Fruit fly (Drosophila melanogaster) whole organism, embryonic: ENCODE results near the gene axo.

Experiments used
- Awh ChIP-seq: fragments of 200-800 bp; sonication (Bioruptor generic); IDR thresholded peaks from 2 replicates; pipeline ENCODE4, ENCODE4 v1.3.6; 2022; ENCODE audit warnings: missing biosample characterization, missing genetic modification characterization
- Bdp1 ChIP-seq: fragments of 200-800 bp; sonication (Bioruptor generic); optimal IDR thresholded peaks from 3 replicates; lab custom pipeline; 2016; ENCODE audit warnings: missing biosample characterization, missing genetic modification characterization
- C15 ChIP-seq: fragments of 200-800 bp; sonication (Bioruptor generic); IDR thresholded peaks from 3 replicates; pipeline ENCODE4 v1.3.6; 2022; ENCODE audit warnings: missing biosample characterization, missing genetic modification characterization
- CG10321 ChIP-seq: fragments of 200-800 bp; sonication (Bioruptor generic); IDR thresholded peaks from 2 replicates; pipeline ENCODE4 v1.3.6; 2022; ENCODE audit warnings: missing biosample characterization, missing genetic modification characterization
- CG10654 ChIP-seq: fragments of 200-800 bp; sonication (Bioruptor generic); optimal IDR thresholded peaks from 2 replicates; lab custom pipeline; 2016; ENCODE audit warnings: missing biosample characterization, missing genetic modification characterization
- CG10959 ChIP-seq: fragments of 200-800 bp; sonication (Bioruptor generic); IDR thresholded peaks from 2 replicates; pipeline ENCODE4 v1.3.6; 2022; ENCODE audit warnings: missing biosample characterization, missing genetic modification characterization
- CG11247 ChIP-seq: fragments of 200-800 bp; sonication (Bioruptor generic); IDR thresholded peaks from 2 replicates; pipeline ENCODE4 v1.3.6; 2022; ENCODE audit warnings: missing biosample characterization, missing genetic modification characterization
- CG12391 ChIP-seq: fragments of 200-800 bp; sonication (Bioruptor generic); optimal IDR thresholded peaks from 3 replicates; lab custom pipeline; 2018; ENCODE audit warnings: missing biosample characterization, mild to moderate bottlenecking, missing genetic modification characterization, moderate library complexity
- CG13424 ChIP-seq: fragments of 200-800 bp; sonication (Bioruptor generic); optimal IDR thresholded peaks from 2 replicates; lab custom pipeline; 2019; ENCODE audit warnings: missing biosample characterization, mild to moderate bottlenecking, missing genetic modification characterization, moderate library complexity
- CG13624 ChIP-seq: fragments of 200-800 bp; sonication (Bioruptor generic); optimal IDR thresholded peaks from 2 replicates; lab custom pipeline; 2016; ENCODE audit warnings: missing biosample characterization, missing genetic modification characterization
- CG17612 ChIP-seq: fragments of 200-800 bp; sonication (Bioruptor generic); IDR thresholded peaks from 2 replicates; pipeline ENCODE4 v1.3.6; 2022; ENCODE audit warnings: missing biosample characterization, missing genetic modification characterization
- CG1792 ChIP-seq: fragments of 200-800 bp; sonication (Bioruptor generic); optimal IDR thresholded peaks from 2 replicates; lab custom pipeline; 2016; ENCODE audit warnings: missing biosample characterization, missing genetic modification characterization
- CG18599 ChIP-seq: fragments of 200-800 bp; sonication (Bioruptor generic); optimal IDR thresholded peaks from 3 replicates; lab custom pipeline; 2017; ENCODE audit warnings: missing biosample characterization, missing genetic modification characterization, mild to moderate bottlenecking, moderate library complexity, missing genetic modification reagents
- CG42726 ChIP-seq: fragments of 200-800 bp; sonication (Bioruptor generic); IDR thresholded peaks from 2 replicates; pipeline ENCODE4 v1.3.6; 2022; ENCODE audit warnings: missing biosample characterization, missing genetic modification characterization; ENCODE audit not compliant: partially characterized antibody
- CG43689 ChIP-seq: fragments of 200-800 bp; sonication (Bioruptor generic); IDR thresholded peaks from 2 replicates; pipeline ENCODE4 v1.3.6; 2022; ENCODE audit warnings: missing biosample characterization, missing genetic modification characterization
- CG4730 ChIP-seq: fragments of 200-800 bp; sonication (Bioruptor generic); IDR thresholded peaks from 2 replicates; pipeline ENCODE4 v1.3.6; 2022; ENCODE audit warnings: missing biosample characterization, missing genetic modification characterization
- CG5245 ChIP-seq: fragments of 200-800 bp; sonication (Bioruptor generic); optimal IDR thresholded peaks from 3 replicates; lab custom pipeline; 2016; ENCODE audit warnings: missing biosample characterization, missing genetic modification characterization
- CG6272 ChIP-seq: fragments of 200-800 bp; sonication (Bioruptor generic); IDR thresholded peaks from 2 replicates; pipeline ENCODE4 v1.3.6; 2022; ENCODE audit warnings: missing biosample characterization, missing genetic modification characterization
- CG8388 ChIP-seq: fragments of 200-800 bp; sonication (Bioruptor generic); optimal IDR thresholded peaks from 2 replicates; lab custom pipeline; 2019; ENCODE audit warnings: missing biosample characterization, mild to moderate bottlenecking, missing genetic modification characterization, moderate library complexity
- CG9727 ChIP-seq: fragments of 200-800 bp; sonication (Bioruptor generic); optimal IDR thresholded peaks from 3 replicates; lab custom pipeline; 2017; ENCODE audit warnings: missing biosample characterization, mild to moderate bottlenecking, missing genetic modification characterization
- Dip2 ChIP-seq: fragments of 200-800 bp; sonication (Bioruptor generic); IDR thresholded peaks from 2 replicates; pipeline ENCODE4 v1.3.6; 2022; ENCODE audit warnings: missing biosample characterization, missing genetic modification characterization
- Dref ChIP-seq: fragments of 200-800 bp; sonication (Bioruptor generic); IDR thresholded peaks from 2 replicates; pipeline ENCODE4 v1.3.6; 2022; ENCODE audit warnings: missing biosample characterization, missing genetic modification characterization
- Elba2 ChIP-seq: fragments of 200-800 bp; sonication (Bioruptor generic); optimal IDR thresholded peaks from 3 replicates; lab custom pipeline; 2016; ENCODE audit warnings: missing biosample characterization, missing genetic modification characterization
- Fer1 ChIP-seq: fragments of 200-800 bp; sonication (Bioruptor generic); optimal IDR thresholded peaks from 2 replicates; lab custom pipeline; 2017; ENCODE audit warnings: missing biosample characterization, mild to moderate bottlenecking, missing genetic modification characterization
- Fer3 ChIP-seq: fragments of 200-800 bp; sonication (Bioruptor generic); optimal IDR thresholded peaks from 2 replicates; lab custom pipeline; 2018; ENCODE audit warnings: missing biosample characterization, mild to moderate bottlenecking, missing genetic modification characterization, moderate library complexity
- Gsc ChIP-seq: fragments of 200-800 bp; sonication (Bioruptor generic); IDR thresholded peaks from 2 replicates; pipeline ENCODE4 v1.3.6; 2022; ENCODE audit warnings: missing biosample characterization, missing genetic modification characterization
- Myb ChIP-seq: fragments of 200-800 bp; sonication (Bioruptor generic); optimal IDR thresholded peaks from 2 replicates; lab custom pipeline; 2016; ENCODE audit warnings: missing biosample characterization, missing genetic modification characterization
- Oaz ChIP-seq: fragments of 200-800 bp; sonication (Bioruptor generic); IDR thresholded peaks from 2 replicates; pipeline ENCODE4 v1.3.6; 2022; ENCODE audit warnings: missing biosample characterization, missing genetic modification characterization
- Opbp ChIP-seq: fragments of 200-800 bp; sonication (Bioruptor generic); IDR thresholded peaks from 3 replicates; pipeline ENCODE4 v1.3.6; 2022; ENCODE audit warnings: missing biosample characterization, missing genetic modification characterization; ENCODE audit not compliant: partially characterized antibody
- Rfx ChIP-seq: fragments of 200-800 bp; sonication (Bioruptor generic); IDR thresholded peaks from 2 replicates; pipeline ENCODE4 v1.3.6; 2022; ENCODE audit warnings: missing biosample characterization, missing genetic modification characterization
- Rx ChIP-seq: fragments of 200-800 bp; sonication (Bioruptor generic); IDR thresholded peaks from 2 replicates; pipeline ENCODE4 v1.3.6; 2022; ENCODE audit warnings: missing biosample characterization, missing genetic modification characterization
- Side ChIP-seq: fragments of 200-800 bp; sonication (Bioruptor generic); optimal IDR thresholded peaks from 2 replicates; lab custom pipeline; 2016; ENCODE audit warnings: missing biosample characterization, missing genetic modification characterization
- Six4 ChIP-seq: fragments of 200-800 bp; sonication (Bioruptor generic); optimal IDR thresholded peaks from 2 replicates; lab custom pipeline; 2016; ENCODE audit warnings: missing biosample characterization, missing genetic modification characterization
- Xbp1 ChIP-seq: fragments of 200-800 bp; sonication (Bioruptor generic); optimal IDR thresholded peaks from 3 replicates; lab custom pipeline; 2016; ENCODE audit warnings: missing biosample characterization, mild to moderate bottlenecking, missing genetic modification characterization
- Xrp1 ChIP-seq: fragments of 200-800 bp; sonication (Bioruptor generic); IDR thresholded peaks from 2 replicates; pipeline ENCODE4 v1.3.6; 2022; ENCODE audit warnings: missing biosample characterization, missing genetic modification characterization
- abd-A ChIP-seq: fragments of 200-800 bp; sonication (Bioruptor generic); optimal IDR thresholded peaks from 3 replicates; lab custom pipeline; 2019; ENCODE audit warnings: missing biosample characterization, mild to moderate bottlenecking, missing genetic modification characterization, moderate library complexity
- btn ChIP-seq: fragments of 200-800 bp; sonication (Bioruptor generic); optimal IDR thresholded peaks from 2 replicates; lab custom pipeline; 2016; ENCODE audit warnings: missing biosample characterization, missing genetic modification characterization
- chinmo ChIP-seq: fragments of 200-800 bp; sonication (Bioruptor generic); IDR thresholded peaks from 4 replicates; pipeline ENCODE4 v1.3.6; 2022; ENCODE audit warnings: missing biosample characterization, missing genetic modification characterization; ENCODE audit not compliant: partially characterized antibody
- dmrt11E ChIP-seq: fragments of 200-800 bp; sonication (Bioruptor generic); optimal IDR thresholded peaks from 3 replicates; lab custom pipeline; 2018; ENCODE audit warnings: missing biosample characterization, mild to moderate bottlenecking, missing genetic modification characterization, moderate library complexity
- dysf ChIP-seq: fragments of 200-800 bp; sonication (Bioruptor generic); IDR thresholded peaks from 3 replicates; pipeline ENCODE4 v1.3.6; 2022; ENCODE audit warnings: missing biosample characterization, missing genetic modification characterization
- insv ChIP-seq, 2 experiments: fragments of 200-800 bp; sonication (Bioruptor generic); optimal IDR thresholded peaks; 3 replicates each; lab custom pipeline; 2016 to 2018; ENCODE audit warnings: missing biosample characterization in 2 of 2, missing genetic modification characterization in 2 of 2
- kni ChIP-seq: fragments of 200-800 bp; sonication (Bioruptor generic); optimal IDR thresholded peaks from 3 replicates; lab custom pipeline; 2017; ENCODE audit warnings: mild to moderate bottlenecking, missing biosample characterization, missing genetic modification reagents, missing genetic modification characterization
- lbe ChIP-seq: fragments of 200-800 bp; sonication (Bioruptor generic); optimal IDR thresholded peaks from 2 replicates; lab custom pipeline; 2016; ENCODE audit warnings: missing biosample characterization, mild to moderate bottlenecking, missing genetic modification characterization
- nom ChIP-seq: fragments of 200-800 bp; sonication (Bioruptor generic); optimal IDR thresholded peaks from 2 replicates; lab custom pipeline; 2017; ENCODE audit warnings: missing biosample characterization, missing genetic modification characterization, mild to moderate bottlenecking, moderate library complexity, missing genetic modification reagents
- psq ChIP-seq: fragments of 200-800 bp; sonication (Bioruptor generic); optimal IDR thresholded peaks from 2 replicates; lab custom pipeline; 2017; ENCODE audit warnings: missing biosample characterization, missing genetic modification characterization
- sd ChIP-seq: fragments of 200-800 bp; sonication (Bioruptor generic); optimal IDR thresholded peaks from 3 replicates; lab custom pipeline; 2018; ENCODE audit warnings: missing biosample characterization, mild to moderate bottlenecking, missing genetic modification characterization, moderate library complexity
- slou ChIP-seq: fragments of 200-800 bp; sonication (Bioruptor generic); optimal IDR thresholded peaks from 3 replicates; lab custom pipeline; 2016; ENCODE audit warnings: missing biosample characterization, missing genetic modification characterization
- slp2 ChIP-seq: fragments of 200-800 bp; sonication (Bioruptor generic); optimal IDR thresholded peaks from 2 replicates; lab custom pipeline; 2016; ENCODE audit warnings: missing biosample characterization, missing genetic modification characterization
- sqz ChIP-seq: fragments of 200-800 bp; sonication (Bioruptor generic); optimal IDR thresholded peaks from 3 replicates; lab custom pipeline; 2018; ENCODE audit warnings: missing biosample characterization, mild to moderate bottlenecking, missing genetic modification characterization
- sr ChIP-seq: fragments of 200-800 bp; sonication (Bioruptor generic); IDR thresholded peaks from 3 replicates; pipeline ENCODE4 v1.3.6; 2022; ENCODE audit warnings: missing biosample characterization, missing genetic modification characterization
- stc ChIP-seq: fragments of 200-800 bp; sonication (Bioruptor generic); IDR thresholded peaks from 2 replicates; pipeline ENCODE4 v1.3.6; 2022; ENCODE audit warnings: missing biosample characterization, missing genetic modification characterization
- wek ChIP-seq: fragments of 200-800 bp; sonication (Bioruptor generic); optimal IDR thresholded peaks from 3 replicates; lab custom pipeline; 2018; ENCODE audit warnings: missing biosample characterization, mild to moderate bottlenecking, missing genetic modification characterization, moderate library complexity
- zf30C ChIP-seq: fragments of 200-800 bp; sonication (Bioruptor generic); optimal IDR thresholded peaks from 3 replicates; lab custom pipeline; 2018; ENCODE audit warnings: missing biosample characterization, mild to moderate bottlenecking, missing genetic modification characterization

axo gene

dm6 chr3L:4613846-4614247, 73.3 kb downstream of the axo start (continued):
- TF ChIP-seq CG9727 (GFP tag; lab: Kevin White, UChicago) = peak; percentile 62
- TF ChIP-seq CG6272 (GFP tag; lab: Robert Waterston, UW) = no peak
- TF ChIP-seq Elba2 (GFP tag; lab: Kevin White, UChicago) = no peak
- TF ChIP-seq Dip2 (GFP tag; lab: Robert Waterston, UW) = no peak
- no peak for TF ChIP-seq Side (GFP tag; lab: Kevin White, UChicago)
- no peak for TF ChIP-seq Rfx (GFP tag; lab: Robert Waterston, UW)
- no peak for TF ChIP-seq CG13624 (GFP tag; lab: Kevin White, UChicago)
- TF ChIP-seq Dref (GFP tag; lab: Robert Waterston, UW) = no peak
- TF ChIP-seq Gsc (GFP tag; lab: Robert Waterston, UW) = no peak
- TF ChIP-seq sqz (GFP tag; lab: Kevin White, UChicago) = peak; percentile 47
- no peak for TF ChIP-seq btn
- TF ChIP-seq Oaz (GFP tag; lab: Robert Waterston, UW) = no peak
- no peak for TF ChIP-seq Fer1 (GFP tag; lab: Kevin White, UChicago)
- TF ChIP-seq zf30C = peak; percentile 85
- TF ChIP-seq sd (tag; lab: Kevin White, UChicago) = no peak
- TF ChIP-seq Xrp1 (GFP tag; lab: Robert Waterston, UW) = peak; percentile 54; the same call in 1 of the 2 replicates
- TF ChIP-seq C15 = no peak
- TF ChIP-seq stc (GFP tag; lab: Robert Waterston, UW) = no peak
- no peak for TF ChIP-seq Rx (GFP tag; lab: Robert Waterston, UW)
- no peak for TF ChIP-seq lbe (GFP tag; lab: Kevin White, UChicago)
- no peak for TF ChIP-seq Awh (GFP tag; lab: Robert Waterston, UW)
- TF ChIP-seq CG10654 (GFP tag; lab: Kevin White, UChicago) = no peak
- no peak for TF ChIP-seq kni (GFP tag; lab: Kevin White, UChicago)
- TF ChIP-seq Fer3 (tag; lab: Kevin White, UChicago) = no peak
- TF ChIP-seq slp2 (GFP tag; lab: Kevin White, UChicago) = no peak
- TF ChIP-seq Bdp1 (GFP tag; lab: Kevin White, UChicago) = no peak
- no peak for TF ChIP-seq Xbp1
- no peak for TF ChIP-seq sr (GFP tag; lab: Robert Waterston, UW)
- peak; percentile 6 for TF ChIP-seq CG1792
- TF ChIP-seq chinmo (GFP tag; lab: Robert Waterston, UW) = no peak
- peak; percentile 18 for TF ChIP-seq CG12391 (tag; lab: Kevin White, UChicago)
- TF ChIP-seq insv (GFP tag; optimal IDR thresholded peaks at IDR 0.05; lab: Kevin White, UChicago) = no peak
- peak; percentile 64 for TF ChIP-seq dmrt11E (tag; lab: Kevin White, UChicago)
- TF ChIP-seq CG17612 (GFP tag; lab: Robert Waterston, UW) = no peak
- TF ChIP-seq CG10959 = 0 out of 2 replicates have a peak, but pooled peaks have one; percentile 12
- TF ChIP-seq Six4 (GFP tag; lab: Kevin White, UChicago) = peak; percentile 47
- TF ChIP-seq CG10321 (GFP tag; lab: Robert Waterston, UW) = no peak
- TF ChIP-seq CG8388 = no peak
- no peak for TF ChIP-seq slou (GFP tag; lab: Kevin White, UChicago)
- no peak for TF ChIP-seq Opbp
- no peak for TF ChIP-seq wek (GFP tag; lab: Kevin White, UChicago)
- no peak for TF ChIP-seq CG18599 (GFP tag; lab: Kevin White, UChicago)
- TF ChIP-seq CG13424 = no peak
- no peak for TF ChIP-seq CG11247 (GFP tag; lab: Robert Waterston, UW)
- no peak for TF ChIP-seq dysf (GFP tag; lab: Robert Waterston, UW)
- TF ChIP-seq Myb (GFP tag; lab: Kevin White, UChicago) = no peak
- no peak for TF ChIP-seq CG43689 (GFP tag; lab: Robert Waterston, UW)
- no peak for TF ChIP-seq CG5245 (GFP tag; lab: Kevin White, UChicago)
- TF ChIP-seq CG42726 (GFP tag; lab: Robert Waterston, UW) = no peak
- TF ChIP-seq abd-A (tag; lab: Kevin White, UChicago) = no peak
- TF ChIP-seq CG4730 (GFP tag; lab: Robert Waterston, UW) = no peak
- TF ChIP-seq nom = no peak
- TF ChIP-seq psq (GFP tag; lab: Kevin White, UChicago) = no peak
